In genomic region chrX:13130175-13130822, dm6 we compare ENCODE assay signal across 4 fruit fly cellular contexts.
TF ChIP-seq lines count a peak whose summit lies in the region.

No protein-coding gene starts in this region.

TF ChIP-seq in whole organism, adult, 20 proteins besides CTCF, POLR2A, EP300 and RAD21 (continued from another document):
- peak; percentile 60 for TF ChIP-seq CG5204 (GFP tag; optimal IDR thresholded peaks at IDR 0.05; lab: Kevin White, UChicago)

TF ChIP-seq in whole organism, embryonic, 481 proteins besides CTCF, POLR2A, EP300 and RAD21 (continued from another document and continues in another):
- TF ChIP-seq CG4282 (GFP tag; optimal IDR thresholded peaks at IDR 0.05; lab: Kevin White, UChicago) (no peak), CG13624 (GFP tag; optimal IDR thresholded peaks at IDR 0.05; lab: Kevin White, UChicago) (peak; percentile 58), her (GFP tag; optimal IDR thresholded peaks at IDR 0.05; lab: Kevin White, UChicago) (peak; percentile 54), CG3995 (GFP tag; optimal IDR thresholded peaks at IDR 0.05; lab: Kevin White, UChicago) (no peak), Antp (GFP tag; optimal IDR thresholded peaks at IDR 0.05; lab: Kevin White, UChicago) (peak; percentile 63), Deaf1 (tag; optimal IDR thresholded peaks at IDR 0.05; lab: Kevin White, UChicago) (peak; percentile 34), Kr (GFP tag; optimal IDR thresholded peaks at IDR 0.05; lab: Kevin White, UChicago) (no peak), NC2α (GFP tag; optimal IDR thresholded peaks at IDR 0.05; lab: Kevin White, UChicago) (no peak), dan (GFP tag; IDR thresholded peaks at IDR 0.05; lab: Robert Waterston, UW) (no peak), MTF-1 (GFP tag; optimal IDR thresholded peaks at IDR 0.05; lab: Kevin White, UChicago; ENCODE audit: borderline replicate concordance) (no peak), Pdp1 (GFP tag; optimal IDR thresholded peaks at IDR 0.05; lab: Kevin White, UChicago) (peak; percentile 51 to 71), CG31365 (tag; optimal IDR thresholded peaks at IDR 0.05; lab: Kevin White, UChicago) (peak; percentile 90), CG10462 (GFP tag; optimal IDR thresholded peaks at IDR 0.05; lab: Kevin White, UChicago) (peak; percentile 22), Atf3 (GFP tag; optimal IDR thresholded peaks at IDR 0.05; lab: Kevin White, UChicago) (peak; percentile 24), CG7928 (GFP tag; optimal IDR thresholded peaks at IDR 0.05; lab: Kevin White, UChicago) (peak; percentile 9), CG17802 (tag; optimal IDR thresholded peaks at IDR 0.05; lab: Kevin White, UChicago) (peak; percentile 12), CG12071 (GFP tag; optimal IDR thresholded peaks at IDR 0.05; lab: Kevin White, UChicago) (peak; percentile 50), Drgx (GFP tag; IDR thresholded peaks at IDR 0.05; lab: Robert Waterston, UW) (peak; percentile 59; the same call in 1 of the 2 replicates), CG17328 (GFP tag; IDR thresholded peaks at IDR 0.05; lab: Robert Waterston, UW) (peak; percentile 33; the same call in 1 of the 2 replicates), Ets97D (GFP tag; optimal IDR thresholded peaks at IDR 0.05; lab: Kevin White, UChicago) (no peak), stc (GFP tag; IDR thresholded peaks at IDR 0.05; lab: Robert Waterston, UW) (peak; percentile 12; the same call in 1 of the 2 replicates), cas (GFP tag; IDR thresholded peaks at IDR 0.05; lab: Robert Waterston, UW) (no peak), tgo (GFP tag; IDR thresholded peaks at IDR 0.05; lab: Robert Waterston, UW) (peak; percentile 39; the same call in 1 of the 3 replicates), CG4424 (GFP tag; optimal IDR thresholded peaks at IDR 0.05; lab: Kevin White, UChicago) (peak; percentile 73), z (GFP tag; IDR thresholded peaks at IDR 0.05; lab: Robert Waterston, UW) (no peak), Taf1 (GFP tag; IDR thresholded peaks at IDR 0.05; lab: Robert Waterston, UW) (no peak), nom (GFP tag; optimal IDR thresholded peaks at IDR 0.05; lab: Kevin White, UChicago) (peak; percentile 41), ranshi (GFP tag; IDR thresholded peaks at IDR 0.05; lab: Robert Waterston, UW) (no peak), CG10431 (GFP tag; optimal IDR thresholded peaks at IDR 0.05; lab: Kevin White, UChicago) (peak; percentile 65), ase (GFP tag; IDR thresholded peaks at IDR 0.05; lab: Robert Waterston, UW) (peak; percentile 35; the same call in 1 of the 3 replicates), ap (GFP tag; IDR thresholded peaks at IDR 0.05; lab: Robert Waterston, UW) (0 out of 2 replicates have a peak, but pooled peaks have one; percentile 28), lab (GFP tag; optimal IDR thresholded peaks at IDR 0.05; lab: Kevin White, UChicago) (peak; percentile 81), CG16813 (GFP tag; IDR thresholded peaks at IDR 0.05; lab: Robert Waterston, UW; ENCODE audit: partially characterized antibody) (no peak), CG1832 (GFP tag; optimal IDR thresholded peaks at IDR 0.05; lab: Kevin White, UChicago) (no peak), CG32532 (GFP tag; IDR thresholded peaks at IDR 0.05; lab: Robert Waterston, UW) (peak; percentile 34; the same call in 1 of the 2 replicates), Ada2b (GFP tag; IDR thresholded peaks at IDR 0.05; lab: Robert Waterston, UW) (peak; percentile 42; the same call in 1 of the 2 replicates), CG8924 (tag; optimal IDR thresholded peaks at IDR 0.05; lab: Kevin White, UChicago) (peak; percentile 84), CG12219 (GFP tag; optimal IDR thresholded peaks at IDR 0.05; lab: Kevin White, UChicago) (peak; percentile 78), luna (GFP tag; optimal IDR thresholded peaks at IDR 0.05; lab: Kevin White, UChicago) (no peak), CG14014 (GFP tag; IDR thresholded peaks at IDR 0.05; lab: Robert Waterston, UW) (0 out of 2 replicates have a peak, but pooled peaks have one; percentile 39), emc (GFP tag; optimal IDR thresholded peaks at IDR 0.05; lab: Kevin White, UChicago) (peak; percentile 22), onecut (GFP tag; IDR thresholded peaks at IDR 0.05; lab: Robert Waterston, UW) (peak; percentile 55)

TF ChIP-seq in whole organism, prepupa, 60 proteins besides CTCF, POLR2A, EP300 and RAD21 (continued from another document):
- TF ChIP-seq Sox102F (GFP tag; optimal IDR thresholded peaks at IDR 0.05; lab: Kevin White, UChicago), result peak; percentile 43
- TF ChIP-seq CG31627 (GFP tag; optimal IDR thresholded peaks at IDR 0.05; lab: Kevin White, UChicago), result peak; percentile 60
- TF ChIP-seq Eip78C (GFP tag; lab: Kevin White, UChicago), result peak; percentile 94
- peak; percentile 32 for TF ChIP-seq lz (GFP tag; optimal IDR thresholded peaks at IDR 0.05; lab: Kevin White, UChicago)
- TF ChIP-seq spab (GFP tag; optimal IDR thresholded peaks at IDR 0.05; lab: Kevin White, UChicago), result peak; percentile 52
- peak; percentile 82 for TF ChIP-seq CG32006 (GFP tag; optimal IDR thresholded peaks at IDR 0.05; lab: Kevin White, UChicago)
- peak; percentile 27 for TF ChIP-seq svp (GFP tag; lab: Kevin White, UChicago)
- TF ChIP-seq cyc (GFP tag; optimal IDR thresholded peaks at IDR 0.05; lab: Kevin White, UChicago), result peak; percentile 45
- TF ChIP-seq esn (GFP tag; optimal IDR thresholded peaks at IDR 0.05; lab: Kevin White, UChicago), result peak; percentile 55
- TF ChIP-seq Blimp-1 (GFP tag; optimal IDR thresholded peaks at IDR 0.05; lab: Kevin White, UChicago), result no peak
- TF ChIP-seq CG7368 (GFP tag; optimal IDR thresholded peaks at IDR 0.05; lab: Kevin White, UChicago), result peak; percentile 8
- peak; percentile 64 for TF ChIP-seq CG10669 (GFP tag; optimal IDR thresholded peaks at IDR 0.05; lab: Kevin White, UChicago)
- TF ChIP-seq achi (GFP tag; optimal IDR thresholded peaks at IDR 0.05; lab: Kevin White, UChicago), result peak; percentile 52
- TF ChIP-seq CG9139 (GFP tag; optimal IDR thresholded peaks at IDR 0.05; lab: Kevin White, UChicago), result peak; percentile 45
- TF ChIP-seq CG6792 (GFP tag; optimal IDR thresholded peaks at IDR 0.05; lab: Kevin White, UChicago), result peak; percentile 47
- TF ChIP-seq CG15336 (GFP tag; IDR thresholded peaks at IDR 0.05; lab: Robert Waterston, UW), result peak; percentile 68
- no peak for TF ChIP-seq Eip93F (GFP tag; optimal IDR thresholded peaks at IDR 0.05; lab: Kevin White, UChicago)
- peak; percentile 70 for TF ChIP-seq Hr4 (GFP tag; optimal IDR thresholded peaks at IDR 0.05; lab: Kevin White, UChicago)
- no peak for TF ChIP-seq Gug (GFP tag; IDR thresholded peaks at IDR 0.05; lab: Robert Waterston, UW)
- TF ChIP-seq CG6276 (GFP tag; optimal IDR thresholded peaks at IDR 0.05; lab: Kevin White, UChicago), result peak; percentile 70
- peak; percentile 58 for TF ChIP-seq CG8632 (GFP tag; optimal IDR thresholded peaks at IDR 0.05; lab: Kevin White, UChicago)
- peak; percentile 39 for TF ChIP-seq CG3919 (GFP tag; optimal IDR thresholded peaks at IDR 0.05; lab: Kevin White, UChicago)
- peak; percentile 35 for TF ChIP-seq dac (GFP tag; optimal IDR thresholded peaks at IDR 0.05; lab: Kevin White, UChicago)
- TF ChIP-seq salr (GFP tag; optimal IDR thresholded peaks at IDR 0.05; lab: Kevin White, UChicago), result peak in 1 of 2 experiments; percentile 26
- TF ChIP-seq pdm3 (GFP tag; optimal IDR thresholded peaks at IDR 0.05; lab: Kevin White, UChicago), result peak; percentile 60
- peak; percentile 46 for TF ChIP-seq CG1621 (tag; optimal IDR thresholded peaks at IDR 0.05; lab: Kevin White, UChicago)
- 0 out of 3 replicates have a peak, but pooled peaks have one; percentile 38 for TF ChIP-seq CG6163 (GFP tag; IDR thresholded peaks at IDR 0.05; lab: Robert Waterston, UW)
- peak; percentile 63 for TF ChIP-seq Sox14 (GFP tag; optimal IDR thresholded peaks at IDR 0.05; lab: Kevin White, UChicago)
- peak; percentile 49 for TF ChIP-seq CG10631 (GFP tag; optimal IDR thresholded peaks at IDR 0.05; lab: Kevin White, UChicago)
- TF ChIP-seq CG11294 (GFP tag; IDR thresholded peaks at IDR 0.05; lab: Robert Waterston, UW), result no peak
- TF ChIP-seq fd59A (GFP tag; optimal IDR thresholded peaks at IDR 0.05; lab: Kevin White, UChicago), result peak; percentile 59
- peak; percentile 37 for TF ChIP-seq Smox (GFP tag; optimal IDR thresholded peaks at IDR 0.05; lab: Kevin White, UChicago)
- TF ChIP-seq net (GFP tag; optimal IDR thresholded peaks at IDR 0.05; lab: Kevin White, UChicago), result peak; percentile 34
- TF ChIP-seq Hr39 (GFP tag; optimal IDR thresholded peaks at IDR 0.05; lab: Kevin White, UChicago), result peak; percentile 38
- TF ChIP-seq topi (GFP tag; optimal IDR thresholded peaks at IDR 0.05; lab: Kevin White, UChicago), result peak; percentile 59
- TF ChIP-seq CG16779 (tag; optimal IDR thresholded peaks at IDR 0.05; lab: Kevin White, UChicago), result peak; percentile 21
- TF ChIP-seq Hr38 (GFP tag; optimal IDR thresholded peaks at IDR 0.05; lab: Kevin White, UChicago), result no peak
- peak; percentile 64 for TF ChIP-seq acj6 (GFP tag; optimal IDR thresholded peaks at IDR 0.05; lab: Kevin White, UChicago)
- TF ChIP-seq CG6808 (GFP tag; optimal IDR thresholded peaks at IDR 0.05; lab: Kevin White, UChicago), result peak; percentile 74
- peak; percentile 2 for TF ChIP-seq Ets21C (GFP tag; optimal IDR thresholded peaks at IDR 0.05; lab: Kevin White, UChicago)
- TF ChIP-seq Eip75B (GFP tag; optimal IDR thresholded peaks at IDR 0.05; lab: Kevin White, UChicago), result peak; percentile 61

TF ChIP-seq in whole organism, wandering third instar larva, 38 proteins besides CTCF, POLR2A, EP300 and RAD21 (continued from another document):
- TF ChIP-seq dl (GFP tag; optimal IDR thresholded peaks at IDR 0.05; lab: Kevin White, UChicago; ENCODE audit: insufficient read depth in 1 of 2, partially characterized antibody in 2 of 2) (no peak), N (GFP tag; optimal IDR thresholded peaks at IDR 0.05; lab: Kevin White, UChicago) (no peak), tai (GFP tag; optimal IDR thresholded peaks at IDR 0.05; lab: Kevin White, UChicago) (peak; percentile 41), ey (GFP tag; optimal IDR thresholded peaks at IDR 0.05; lab: Kevin White, UChicago) (peak; percentile 27), Dfd (GFP tag; optimal IDR thresholded peaks at IDR 0.05; lab: Kevin White, UChicago) (no peak), rgr (GFP tag; optimal IDR thresholded peaks at IDR 0.05; lab: Kevin White, UChicago) (peak; percentile 40), psq (GFP tag; optimal IDR thresholded peaks at IDR 0.05; lab: Kevin White, UChicago) (no peak), sage (GFP tag; optimal IDR thresholded peaks at IDR 0.05; lab: Kevin White, UChicago) (no peak), dmrt93B (GFP tag; optimal IDR thresholded peaks at IDR 0.05; lab: Kevin White, UChicago) (peak; percentile 14), Abd-B (GFP tag; optimal IDR thresholded peaks at IDR 0.05; lab: Kevin White, UChicago) (no peak), Hr83 (GFP tag; optimal IDR thresholded peaks at IDR 0.05; lab: Kevin White, UChicago; ENCODE audit: poor library complexity, severe bottlenecking) (no peak), CG9705 (GFP tag; optimal IDR thresholded peaks at IDR 0.05; lab: Kevin White, UChicago) (no peak), CG32264 (GFP tag; optimal IDR thresholded peaks at IDR 0.05; lab: Kevin White, UChicago) (peak; percentile 4), Hnf4 (GFP tag; optimal IDR thresholded peaks at IDR 0.05; lab: Kevin White, UChicago) (no peak)
